Worm (Caenorhabditis elegans) whole organism, L3 larva: Measurements from ENCODE around the gene clec-32.

ENCODE experiments used
- egl-5 ChIP-seq: fragments of 150-350 bp; optimal IDR thresholded peaks from 2 replicates; lab custom pipeline; 2017; ENCODE audit warnings: missing biosample characterization, missing genetic modification reagents, missing genetic modification characterization, inconsistent platforms
- elt-3 ChIP-seq, 3 experiments: fragments of 150-350 bp in 1 of 3; sonication (generic microtip) in 2 of 3; optimal IDR thresholded peaks; 2 replicates in 2 of 3; 4 replicates in 1 of 3; lab custom pipeline; 2014 to 2017; ENCODE audit warnings: missing biosample characterization in 3 of 3, missing genetic modification characterization in 3 of 3
- hmg-11 ChIP-seq: sonication (generic microtip); optimal IDR thresholded peaks from 2 replicates; lab custom pipeline; 2016; ENCODE audit warnings: missing genetic modification characterization, missing compliant biosample characterization
- nhr-237 ChIP-seq: fragments of 150-350 bp; optimal IDR thresholded peaks from 2 replicates; lab custom pipeline; 2014; ENCODE audit warnings: missing biosample characterization, missing genetic modification characterization

- TF ChIP-seq nhr-237 (tag; lab: Kevin White, UChicago) (no peak), hmg-11 (tag; lab: Kevin White, UChicago) (no peak), egl-5 (tag; lab: Kevin White, UChicago) (no peak), elt-3 (tag; optimal IDR thresholded peaks at IDR 0.05; lab: Kevin White, UChicago) (no peak)
These were observed 13.1 kb downstream of the clec-32 start, which contains the start of the genes clec-36 and clec-26 for ce11 chrV:16848498-16848897.
